In genomic region chr2L:3107988-3108678, dm6 we compare ENCODE assay signal across 4 fruit fly cellular contexts.
A peak's percentile ranks its signal among the peaks of the same experiment; 100 is the strongest.
TF ChIP-seq lines count a peak whose summit lies in the region.

No protein-coding gene starts in this region.

- peak; percentile 2 for TF ChIP-seq CTCF in whole organism, embryonic (GFP tag; optimal IDR thresholded peaks at IDR 0.05; lab: Kevin White, UChicago)

TF ChIP-seq in whole organism, embryonic, 481 proteins besides CTCF, POLR2A, EP300 and RAD21 (continues in another document):
- TF ChIP-seq CG12744 (GFP tag; optimal IDR thresholded peaks at IDR 0.05; lab: Kevin White, UChicago) (no peak), CG10959 (GFP tag; IDR thresholded peaks at IDR 0.05; lab: Robert Waterston, UW) (no peak), br (optimal IDR thresholded peaks at IDR 0.05; lab: Kevin White, UChicago) (no peak), sens (GFP tag; lab: Kevin White, UChicago) (peak; percentile 55), Dfd (GFP tag; optimal IDR thresholded peaks at IDR 0.05; lab: Kevin White, UChicago) (peak in 1 of 2 experiments; percentile 90), CG13624 (GFP tag; optimal IDR thresholded peaks at IDR 0.05; lab: Kevin White, UChicago) (no peak), kni (GFP tag; optimal IDR thresholded peaks at IDR 0.05; lab: Kevin White, UChicago) (peak; percentile 57), Trl (optimal IDR thresholded peaks at IDR 0.05; lab: Kevin White, UChicago) (peak; percentile 50 to 64), Trl (GFP tag; optimal IDR thresholded peaks at IDR 0.05; lab: Kevin White, UChicago) (no peak), gsb-n (tag; optimal IDR thresholded peaks at IDR 0.05; lab: Kevin White, UChicago) (no peak), Awh (GFP tag; IDR thresholded peaks at IDR 0.05; lab: Robert Waterston, UW) (peak; percentile 26; the same call in 1 of the 2 replicates), mirr (GFP tag; optimal IDR thresholded peaks at IDR 0.05; lab: Kevin White, UChicago) (no peak), Antp (GFP tag; optimal IDR thresholded peaks at IDR 0.05; lab: Kevin White, UChicago) (no peak), CG11504 (tag; optimal IDR thresholded peaks at IDR 0.05; lab: Kevin White, UChicago) (peak; percentile 100), CG2116 (GFP tag; optimal IDR thresholded peaks at IDR 0.05; lab: Kevin White, UChicago) (no peak), CG42726 (GFP tag; IDR thresholded peaks at IDR 0.05; lab: Robert Waterston, UW; ENCODE audit: partially characterized antibody) (peak; percentile 9), Stat92E (GFP tag; optimal IDR thresholded peaks at IDR 0.05; lab: Kevin White, UChicago) (peak in 1 of 3 experiments; percentile 40), btn (GFP tag; optimal IDR thresholded peaks at IDR 0.05; lab: Kevin White, UChicago) (no peak), abd-A (tag; optimal IDR thresholded peaks at IDR 0.05; lab: Kevin White, UChicago) (peak; percentile 29), fd3F (GFP tag; optimal IDR thresholded peaks at IDR 0.05; lab: Kevin White, UChicago) (no peak), unc-4 (GFP tag; IDR thresholded peaks at IDR 0.05; lab: Robert Waterston, UW; ENCODE audit: partially characterized antibody) (peak; percentile 28; the same call in 1 of the 2 replicates), CG32532 (GFP tag; IDR thresholded peaks at IDR 0.05; lab: Robert Waterston, UW) (peak; percentile 23; the same call in 1 of the 2 replicates)

TF ChIP-seq in whole organism, prepupa, 60 proteins besides CTCF, POLR2A, EP300 and RAD21 (continues in another document):
- TF ChIP-seq esn (GFP tag; optimal IDR thresholded peaks at IDR 0.05; lab: Kevin White, UChicago) (no peak), CG1621 (tag; optimal IDR thresholded peaks at IDR 0.05; lab: Kevin White, UChicago) (no peak), Ets21C (GFP tag; optimal IDR thresholded peaks at IDR 0.05; lab: Kevin White, UChicago) (no peak), CG11294 (GFP tag; IDR thresholded peaks at IDR 0.05; lab: Robert Waterston, UW) (no peak), dac (GFP tag; optimal IDR thresholded peaks at IDR 0.05; lab: Kevin White, UChicago) (no peak), Smox (GFP tag; optimal IDR thresholded peaks at IDR 0.05; lab: Kevin White, UChicago) (no peak), Sox14 (GFP tag; optimal IDR thresholded peaks at IDR 0.05; lab: Kevin White, UChicago) (no peak), CG31627 (GFP tag; optimal IDR thresholded peaks at IDR 0.05; lab: Kevin White, UChicago) (no peak), pdm3 (GFP tag; optimal IDR thresholded peaks at IDR 0.05; lab: Kevin White, UChicago) (no peak), fd85E (GFP tag; optimal IDR thresholded peaks at IDR 0.05; lab: Kevin White, UChicago) (no peak), OdsH (GFP tag; optimal IDR thresholded peaks at IDR 0.05; lab: Kevin White, UChicago) (no peak), CG6808 (GFP tag; optimal IDR thresholded peaks at IDR 0.05; lab: Kevin White, UChicago) (no peak), dsx (GFP tag; optimal IDR thresholded peaks at IDR 0.05; lab: Kevin White, UChicago; ENCODE audit: poor library complexity, severe bottlenecking) (peak; percentile 2), Eip93F (GFP tag; optimal IDR thresholded peaks at IDR 0.05; lab: Kevin White, UChicago) (no peak), CG16779 (tag; optimal IDR thresholded peaks at IDR 0.05; lab: Kevin White, UChicago) (no peak), Sox102F (GFP tag; optimal IDR thresholded peaks at IDR 0.05; lab: Kevin White, UChicago) (no peak), CG10631 (GFP tag; optimal IDR thresholded peaks at IDR 0.05; lab: Kevin White, UChicago) (no peak), Hr38 (GFP tag; optimal IDR thresholded peaks at IDR 0.05; lab: Kevin White, UChicago) (no peak), topi (GFP tag; optimal IDR thresholded peaks at IDR 0.05; lab: Kevin White, UChicago) (no peak), CG34406 (GFP tag; optimal IDR thresholded peaks at IDR 0.05; lab: Kevin White, UChicago) (no peak), eg (GFP tag; IDR thresholded peaks at IDR 0.05; lab: Robert Waterston, UW) (peak; percentile 25; the same call in 1 of the 3 replicates), fkh (GFP tag; optimal IDR thresholded peaks at IDR 0.05; lab: Kevin White, UChicago) (peak; percentile 61), CG3919 (GFP tag; optimal IDR thresholded peaks at IDR 0.05; lab: Kevin White, UChicago) (no peak), CG6854 (GFP tag; optimal IDR thresholded peaks at IDR 0.05; lab: Kevin White, UChicago) (no peak), Eip78C (GFP tag; lab: Kevin White, UChicago) (peak; percentile 40)

TF ChIP-seq in whole organism, pupa, 21 proteins besides CTCF, POLR2A, EP300 and RAD21:
- TF ChIP-seq D1 (tag; optimal IDR thresholded peaks at IDR 0.05; lab: Kevin White, UChicago) (peak; percentile 48), Ets98B (GFP tag; IDR thresholded peaks at IDR 0.05; lab: Robert Waterston, UW) (no peak)

TF ChIP-seq in whole organism, wandering third instar larva, 38 proteins besides CTCF, POLR2A, EP300 and RAD21:
- TF ChIP-seq HLH106 (tag; optimal IDR thresholded peaks at IDR 0.05; lab: Kevin White, UChicago) (no peak), Myc (optimal IDR thresholded peaks at IDR 0.05; lab: Kevin White, UChicago) (peak; percentile 91), pan (optimal IDR thresholded peaks at IDR 0.05; lab: Kevin White, UChicago) (no peak), h (GFP tag; optimal IDR thresholded peaks at IDR 0.05; lab: Kevin White, UChicago) (no peak), rgr (GFP tag; optimal IDR thresholded peaks at IDR 0.05; lab: Kevin White, UChicago) (no peak), Mio (GFP tag; optimal IDR thresholded peaks at IDR 0.05; lab: Kevin White, UChicago) (no peak), Vsx2 (GFP tag; optimal IDR thresholded peaks at IDR 0.05; lab: Kevin White, UChicago; ENCODE audit: partially characterized antibody) (peak; percentile 61), sage (GFP tag; optimal IDR thresholded peaks at IDR 0.05; lab: Kevin White, UChicago) (no peak), Dfd (GFP tag; optimal IDR thresholded peaks at IDR 0.05; lab: Kevin White, UChicago) (no peak), Jra (GFP tag; optimal IDR thresholded peaks at IDR 0.05; lab: Kevin White, UChicago) (no peak), N (GFP tag; optimal IDR thresholded peaks at IDR 0.05; lab: Kevin White, UChicago) (peak; percentile 92), sv (GFP tag; optimal IDR thresholded peaks at IDR 0.05; lab: Kevin White, UChicago) (no peak), Hnf4 (GFP tag; optimal IDR thresholded peaks at IDR 0.05; lab: Kevin White, UChicago) (no peak), Hr83 (GFP tag; optimal IDR thresholded peaks at IDR 0.05; lab: Kevin White, UChicago; ENCODE audit: poor library complexity, severe bottlenecking) (no peak), Sp1 (GFP tag; optimal IDR thresholded peaks at IDR 0.05; lab: Kevin White, UChicago) (no peak), Abd-B (GFP tag; optimal IDR thresholded peaks at IDR 0.05; lab: Kevin White, UChicago) (no peak), dsf (GFP tag; optimal IDR thresholded peaks at IDR 0.05; lab: Kevin White, UChicago; ENCODE audit: borderline replicate concordance) (no peak), Hr78 (GFP tag; optimal IDR thresholded peaks at IDR 0.05; lab: Kevin White, UChicago) (peak; percentile 10), brk (GFP tag; optimal IDR thresholded peaks at IDR 0.05; lab: Kevin White, UChicago) (no peak), dmrt93B (GFP tag; optimal IDR thresholded peaks at IDR 0.05; lab: Kevin White, UChicago) (no peak), foxo (GFP tag; optimal IDR thresholded peaks at IDR 0.05; lab: Kevin White, UChicago) (no peak)

Comparison
In these comparisons a context has a peak if more than half of its experiments do, and no peak if none do; other contexts are left out.
1. Of the 7 proteins assayed by ChIP-seq in both whole organism, embryonic and whole organism, prepupa: peak only in whole organism, embryonic: CG16779; only in whole organism, prepupa: none; in both: none; in neither: 6.